Fruit fly (Drosophila melanogaster) Kc167 (cell line): ENCODE results near the gene f.

ENCODE experiments used
- Myc ChIP-seq: fragments of >200 bp; optimal IDR thresholded peaks from 2 replicates; lab custom pipeline; 2017; ENCODE audit warnings: missing external identifiers
- Sin3A ChIP-seq: fragments of >200 bp; optimal IDR thresholded peaks from 2 replicates; lab custom pipeline; 2018; ENCODE audit warnings: missing external identifiers
- h ChIP-seq: fragments of >200 bp; optimal IDR thresholded peaks from 3 replicates; lab custom pipeline; 2018; ENCODE audit warnings: missing external identifiers
- insv ChIP-seq: fragments of >200 bp; optimal IDR thresholded peaks from 3 replicates; lab custom pipeline; 2018; ENCODE audit warnings: missing external identifiers
- psq ChIP-seq: fragments of >200 bp; optimal IDR thresholded peaks from 2 replicates; lab custom pipeline; 2017; ENCODE audit warnings: missing external identifiers

DNA sequence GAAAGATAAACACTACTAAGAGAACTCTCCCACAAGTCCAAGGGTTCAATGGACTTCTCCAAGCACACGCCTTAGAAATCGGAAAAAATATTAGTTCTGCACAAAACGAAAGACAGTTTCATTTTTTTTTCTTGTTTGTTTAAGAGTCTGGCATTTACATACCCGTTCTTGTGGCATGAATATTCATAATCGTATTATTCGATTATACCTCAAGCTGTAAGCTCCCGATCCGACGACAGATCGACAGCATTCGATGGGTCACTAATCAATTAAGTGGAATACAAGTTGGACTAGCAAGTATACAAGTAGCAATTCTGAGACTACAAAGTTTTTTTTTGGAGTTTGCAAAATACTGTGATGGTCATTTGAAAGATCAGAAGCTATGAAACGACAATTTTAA lies 5.3 kb upstream of the f start:
- TF ChIP-seq psq (lab: Kevin White, UChicago): no peak
- no peak for TF ChIP-seq h (lab: Kevin White, UChicago)
- TF ChIP-seq insv (lab: Kevin White, UChicago): no peak
- TF ChIP-seq Myc (lab: Kevin White, UChicago): no peak
- TF ChIP-seq Sin3A: no peak
